Fruit fly (Drosophila melanogaster): ENCODE data around the gene CG5167.

Gene CG5167

dm6 chr3R:12439039-12439400, 32.7 kb downstream of the CG5167 start, which contains the start of the genes CG17207 and CG46427:
Gene CG17207 (minus strand): TSS chr3R:12439139.
Gene CG46427 (minus strand): TSS chr3R:12439139.
- TF ChIP-seq slp2 (GFP tag; optimal IDR thresholded peaks at IDR 0.05) (no peak), Nf-YC (tag; optimal IDR thresholded peaks at IDR 0.05) (no peak), Dad (GFP tag; optimal IDR thresholded peaks at IDR 0.05) (no peak), bowl (GFP tag; IDR thresholded peaks at IDR 0.05) (no peak), GATAe (GFP tag; conservative IDR thresholded peaks at IDR 0.05) (no peak), Atf-2 (GFP tag; optimal IDR thresholded peaks at IDR 0.05) (no peak), salm (tag; optimal IDR thresholded peaks at IDR 0.05) (no peak), CG17385 (GFP tag; optimal IDR thresholded peaks at IDR 0.05) (no peak), Stat92E (GFP tag; optimal IDR thresholded peaks at IDR 0.05) (no peak), CG2116 (GFP tag; optimal IDR thresholded peaks at IDR 0.05) (no peak), CG10979 (tag; optimal IDR thresholded peaks at IDR 0.05) (no peak), CG2712 (tag; optimal IDR thresholded peaks at IDR 0.05) (no peak), org-1 (GFP tag; optimal IDR thresholded peaks at IDR 0.05) (no peak), gt (GFP tag; IDR thresholded peaks at IDR 0.05) (no peak), dmrt99B (tag; optimal IDR thresholded peaks at IDR 0.05) (no peak), CG15479 (GFP tag; optimal IDR thresholded peaks at IDR 0.05) (no peak), CG10543 (GFP tag; optimal IDR thresholded peaks at IDR 0.05) (no peak), lov (optimal IDR thresholded peaks at IDR 0.05) (no peak), lov (GFP tag; IDR thresholded peaks at IDR 0.05) (no peak)

dm6 chr3R:12439401-12440143, 33.2 kb downstream of the CG5167 start, which contains the start of gene Desat1:
Gene Desat1 (plus strand): TSS chr3R:12439600.
- no peak for TF ChIP-seq ranshi (GFP tag; IDR thresholded peaks at IDR 0.05)
- TF ChIP-seq Dek (tag; optimal IDR thresholded peaks at IDR 0.05) = no peak
- peak; percentile 55 for TF ChIP-seq D19A (tag; optimal IDR thresholded peaks at IDR 0.05)
- TF ChIP-seq zfh1 (GFP tag; IDR thresholded peaks at IDR 0.05) = no peak
- no peak for TF ChIP-seq Tbp (GFP tag; optimal IDR thresholded peaks at IDR 0.05)
- TF ChIP-seq CG16863 (GFP tag; optimal IDR thresholded peaks at IDR 0.05) = no peak
- no peak for TF ChIP-seq wdn (GFP tag; IDR thresholded peaks at IDR 0.05)
- no peak for TF ChIP-seq pnt (GFP tag; optimal IDR thresholded peaks at IDR 0.05)
- no peak for TF ChIP-seq CG43689 (GFP tag; IDR thresholded peaks at IDR 0.05)
- TF ChIP-seq zfh2 (GFP tag; optimal IDR thresholded peaks at IDR 0.05) = no peak
- TF ChIP-seq CG7987 (GFP tag; optimal IDR thresholded peaks at IDR 0.05) = peak; percentile 80
- TF ChIP-seq E2f1 (GFP tag; IDR thresholded peaks at IDR 0.05) = no peak
- TF ChIP-seq MESR4 (GFP tag; optimal IDR thresholded peaks at IDR 0.05) = peak; percentile 40
- TF ChIP-seq Hr3 (GFP tag; optimal IDR thresholded peaks at IDR 0.05) = no peak
- TF ChIP-seq CG11085 (GFP tag; IDR thresholded peaks at IDR 0.05) = no peak
- no peak for TF ChIP-seq Hmr (GFP tag; optimal IDR thresholded peaks at IDR 0.05)
- TF ChIP-seq ap (GFP tag; IDR thresholded peaks at IDR 0.05) = no peak
- peak; percentile 93 for TF ChIP-seq Opbp (GFP tag; IDR thresholded peaks at IDR 0.05; ENCODE audit: partially characterized antibody)
- peak; percentile 36 for TF ChIP-seq HmgZ (tag; optimal IDR thresholded peaks at IDR 0.05)
- no peak for TF ChIP-seq CG10147 (GFP tag; optimal IDR thresholded peaks at IDR 0.05)
- peak; percentile 55 for TF ChIP-seq YL-1 (GFP tag; optimal IDR thresholded peaks at IDR 0.05)
- no peak for TF ChIP-seq br (optimal IDR thresholded peaks at IDR 0.05)
- TF ChIP-seq Spps (tag; optimal IDR thresholded peaks at IDR 0.05) = no peak
- TF ChIP-seq CkIIα-i1 (GFP tag; IDR thresholded peaks at IDR 0.05) = no peak
- TF ChIP-seq CG30431 (GFP tag; optimal IDR thresholded peaks at IDR 0.05) = no peak
- no peak for TF ChIP-seq Deaf1 (tag; optimal IDR thresholded peaks at IDR 0.05)
- TF ChIP-seq CG9609 (GFP tag; optimal IDR thresholded peaks at IDR 0.05) = no peak
- TF ChIP-seq bowl (GFP tag; IDR thresholded peaks at IDR 0.05) = no peak
- no peak for TF ChIP-seq pb (GFP tag; optimal IDR thresholded peaks at IDR 0.05)
- TF ChIP-seq CG9215 (GFP tag; IDR thresholded peaks at IDR 0.05) = no peak
- TF ChIP-seq tna (GFP tag; IDR thresholded peaks at IDR 0.05; ENCODE audit: partially characterized antibody) = peak; percentile 81
- TF ChIP-seq Neu2 (GFP tag; optimal IDR thresholded peaks at IDR 0.05; ENCODE audit: borderline replicate concordance) = no peak
- TF ChIP-seq BEAF-32 (GFP tag; optimal IDR thresholded peaks at IDR 0.05) = peak; percentile 88

All from whole organism, embryonic.